Fruit fly (Drosophila melanogaster): Measurements from ENCODE around the gene CG6845.
A peak's percentile ranks its signal among the peaks of the same experiment; 100 is the strongest.

- TF ChIP-seq pan (optimal IDR thresholded peaks at IDR 0.05) (no peak), fru (GFP tag; optimal IDR thresholded peaks at IDR 0.05) (peak; percentile 65), Abd-B (GFP tag; optimal IDR thresholded peaks at IDR 0.05) (no peak), jim (GFP tag; optimal IDR thresholded peaks at IDR 0.05) (no peak), N (GFP tag; optimal IDR thresholded peaks at IDR 0.05) (no peak), usp (GFP tag; optimal IDR thresholded peaks at IDR 0.05) (no peak), Dfd (GFP tag; optimal IDR thresholded peaks at IDR 0.05) (no peak), ey (GFP tag; optimal IDR thresholded peaks at IDR 0.05) (peak; percentile 17), psq (GFP tag; optimal IDR thresholded peaks at IDR 0.05) (peak; percentile 23), GATAd (GFP tag; optimal IDR thresholded peaks at IDR 0.05) (no peak), Jra (GFP tag; optimal IDR thresholded peaks at IDR 0.05) (no peak), br (GFP tag; optimal IDR thresholded peaks at IDR 0.05) (no peak)
Observed at dm6 chr3L:166789-167132, 20.5 kb downstream of the CG6845 start.

Data from whole organism, wandering third instar larva.